Worm (Caenorhabditis elegans): Measurements from ENCODE around the gene R05F9.7.
A peak's percentile ranks its signal among the peaks of the same experiment; 100 is the strongest.
"Not testable (repeated sequence)": the region's sequence is repeated elsewhere in the genome, so short reads cannot be mapped to it uniquely, and the experiment has no call there.

Gene R05F9.7

DNA sequence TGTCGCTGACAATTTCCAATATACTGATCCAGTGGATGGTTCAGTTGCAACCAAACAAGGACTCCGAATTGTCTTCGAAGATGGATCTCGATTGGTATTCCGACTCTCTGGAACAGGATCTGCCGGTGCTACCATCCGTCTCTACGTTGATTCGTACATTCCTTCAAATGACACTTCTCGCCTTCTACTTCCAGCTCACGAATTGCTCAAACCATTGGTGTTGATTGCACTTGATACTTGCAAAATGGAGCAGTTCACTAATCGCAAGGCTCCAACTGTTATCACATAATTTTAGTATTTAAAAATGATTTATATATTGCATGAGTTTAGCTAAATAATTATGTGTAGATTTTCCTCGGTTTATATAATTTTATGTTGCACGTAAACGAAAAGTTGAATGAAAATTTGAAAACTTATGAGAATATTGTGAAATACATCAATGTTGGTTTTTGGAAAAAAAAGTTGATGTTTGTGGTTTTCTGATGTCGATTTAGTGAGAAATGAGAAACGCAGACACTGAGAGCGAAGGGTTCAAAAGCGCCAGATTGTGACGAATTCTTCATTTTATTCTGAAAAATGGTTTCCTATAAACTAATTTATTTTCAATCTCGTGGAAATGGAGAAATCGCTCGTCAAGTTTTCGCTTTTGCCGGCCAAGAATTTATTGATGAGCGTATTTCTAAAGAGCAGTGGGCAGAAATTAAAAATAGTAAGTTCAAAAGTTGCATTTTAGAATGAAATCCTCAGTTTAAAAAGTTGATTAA is 5.1 kb downstream of the R05F9.7 start, which contains the start of gene gst-9:
gst-9 (plus strand) TSS at position 574 of the 764 bp plus-strand sequence.
- TF ChIP-seq Y22D7AL.16 (tag; optimal IDR thresholded peaks at IDR 0.05) (no peak), gmeb-2 (tag; optimal IDR thresholded peaks at IDR 0.05) (no peak), ceh-14 (tag; optimal IDR thresholded peaks at IDR 0.05) (no peak), rnt-1 (tag; optimal IDR thresholded peaks at IDR 0.05) (no peak), fkh-6 (tag; optimal IDR thresholded peaks at IDR 0.05) (no peak), syd-9 (tag; optimal IDR thresholded peaks at IDR 0.05) (no peak), C38D4.7 (GFP tag; optimal IDR thresholded peaks at IDR 0.05) (no peak), nfya-1 (tag; optimal IDR thresholded peaks at IDR 0.05) (no peak), unc-42 (tag; optimal IDR thresholded peaks at IDR 0.05) (no peak), ceh-34 (tag; optimal IDR thresholded peaks at IDR 0.05) (no peak), ahr-1 (tag; optimal IDR thresholded peaks at IDR 0.05) (no peak), zip-5 (tag; optimal IDR thresholded peaks at IDR 0.05) (no peak), pros-1 (tag; optimal IDR thresholded peaks at IDR 0.05) (no peak), ceh-31 (tag; optimal IDR thresholded peaks at IDR 0.05) (no peak), odd-2 (tag; optimal IDR thresholded peaks at IDR 0.05) (no peak), che-1 (tag; optimal IDR thresholded peaks at IDR 0.05) (no peak), fax-1 (tag; optimal IDR thresholded peaks at IDR 0.05) (no peak), lim-6 (tag; optimal IDR thresholded peaks at IDR 0.05) (no peak)

DNA sequence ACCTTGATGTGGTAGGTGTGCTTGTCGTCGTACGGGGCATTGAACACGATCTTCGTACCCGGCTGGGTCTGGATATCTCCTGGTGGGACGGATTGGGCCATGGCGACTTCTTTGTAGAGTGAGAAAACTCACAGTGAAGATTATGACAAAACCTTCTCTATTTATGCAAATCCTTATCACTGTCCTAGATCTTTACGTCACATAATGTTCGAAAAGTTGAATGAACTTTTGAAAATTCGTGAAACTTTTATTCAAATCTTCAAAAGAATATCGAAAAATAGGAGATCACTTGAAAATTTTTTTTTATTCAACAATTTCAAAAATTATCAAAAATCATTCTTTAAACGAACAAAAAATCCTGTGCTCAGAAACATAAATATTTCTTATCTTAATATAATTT is 6.5 kb downstream of the R05F9.7 start, which contains the start of gene msp-33:
msp-33 (minus strand) TSS at position 101 of the 400 bp plus-strand sequence.
- TF ChIP-seq K09A11.1 (tag; optimal IDR thresholded peaks at IDR 0.05; ENCODE audit: insufficient read depth) = no peak
- TF ChIP-seq hlh-8 (tag; optimal IDR thresholded peaks at IDR 0.05) = no peak
- no peak for TF ChIP-seq ceh-48 (tag; optimal IDR thresholded peaks at IDR 0.05)
- no peak for TF ChIP-seq ets-4 (tag; optimal IDR thresholded peaks at IDR 0.05)
- no peak for TF ChIP-seq nhr-11 (tag; optimal IDR thresholded peaks at IDR 0.05)
- no peak for TF ChIP-seq fkh-10 (GFP tag; optimal IDR thresholded peaks at IDR 0.05)
- no peak for TF ChIP-seq fkh-6 (tag; optimal IDR thresholded peaks at IDR 0.05)

DNA sequence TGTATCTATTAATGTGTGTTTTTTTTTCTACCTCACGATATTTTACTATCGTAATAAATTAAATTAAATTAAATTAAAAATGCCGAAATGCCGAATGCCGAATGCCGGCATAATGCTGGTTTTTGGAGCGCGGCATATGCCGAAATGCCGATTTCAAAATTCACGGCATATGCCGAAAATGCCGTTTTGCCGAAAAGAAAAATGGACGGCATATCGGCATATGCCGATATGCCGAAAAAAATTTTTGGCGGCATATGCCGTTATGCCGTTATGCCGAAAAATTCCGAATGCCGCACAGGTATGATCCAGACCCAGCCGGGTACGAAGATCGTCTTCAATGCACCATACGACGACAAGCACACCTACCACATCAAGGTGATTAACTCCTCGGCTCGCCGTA is 12.5 kb downstream of the R05F9.7 start, which contains the start of gene msp-32:
msp-32 (plus strand) TSS at position 301 of the 400 bp plus-strand sequence.
- TF ChIP-seq ceh-22, pax-1, syd-9 (tag; optimal IDR thresholded peaks at IDR 0.05): not testable (repeated sequence)

DNA sequence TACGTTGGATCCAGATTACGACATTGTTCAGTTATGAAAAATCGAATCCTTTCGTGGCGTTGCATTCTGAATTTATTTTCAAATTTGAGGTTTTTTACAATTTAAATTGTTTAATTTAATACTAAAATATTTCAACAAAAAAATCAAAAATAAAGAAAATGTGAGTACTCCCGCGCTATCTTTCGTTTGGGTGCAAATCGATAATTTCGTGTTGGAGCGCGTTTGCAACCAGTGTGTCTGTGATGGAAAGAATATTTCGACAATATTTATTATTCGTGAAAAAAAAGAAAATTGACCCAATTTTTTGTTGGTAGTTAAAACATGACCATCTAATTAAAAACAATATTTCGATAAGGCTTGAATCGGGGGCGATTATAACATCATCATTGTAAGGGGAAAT is 16.0 kb downstream of the R05F9.7 start, which contains the start of gene R05F9.9:
R05F9.9 (minus strand) TSS at position 66 of the 400 bp plus-strand sequence.
- TF ChIP-seq ceh-48 (tag; optimal IDR thresholded peaks at IDR 0.05) (peak; percentile 79), elt-2 (tag; optimal IDR thresholded peaks at IDR 0.05) (peak; percentile 35), che-1 (tag; optimal IDR thresholded peaks at IDR 0.05) (no peak), pqm-1 (tag; optimal IDR thresholded peaks at IDR 0.05) (no peak), ceh-19 (GFP tag; optimal IDR thresholded peaks at IDR 0.05) (no peak)

- TF ChIP-seq ceh-6 (GFP tag; optimal IDR thresholded peaks at IDR 0.05); pat-9 (tag; optimal IDR thresholded peaks at IDR 0.05); ceh-45 (GFP tag; IDR thresholded peaks at IDR 0.05): not testable (repeated sequence)
Observed at ce11 chrII:4903696-4904095, 17.6 kb downstream of the R05F9.7 start, which contains the start of gene sgt-1. TSS of gene sgt-1 (minus strand) at chrII:4903796.
